Worm (Caenorhabditis elegans): ENCODE results near the gene F36H9.10.
A peak's percentile ranks its signal among the peaks of the same experiment; 100 is the strongest.

F36H9.10 gene

ce11 chrV:1821287-1821686, 23.3 kb downstream of the F36H9.10 start, which contains the start of the genes gly-7 and mrpl-39 (continued):
- no peak for TF ChIP-seq npax-4 (tag; optimal IDR thresholded peaks at IDR 0.05)
- no peak for TF ChIP-seq hlh-6 (tag; optimal IDR thresholded peaks at IDR 0.05)
- no peak for TF ChIP-seq Y22D7AL.16 (tag; optimal IDR thresholded peaks at IDR 0.05)
- TF ChIP-seq unc-55 (GFP tag; optimal IDR thresholded peaks at IDR 0.05) = no peak
- no peak for TF ChIP-seq ets-4 (tag; optimal IDR thresholded peaks at IDR 0.05)
- TF ChIP-seq eyg-1 (tag; optimal IDR thresholded peaks at IDR 0.05) = no peak
- TF ChIP-seq nhr-232 (tag; optimal IDR thresholded peaks at IDR 0.05) = no peak
- peak; percentile 47 for TF ChIP-seq ztf-16 (tag; optimal IDR thresholded peaks at IDR 0.05)
- TF ChIP-seq nfya-1 (tag; optimal IDR thresholded peaks at IDR 0.05) = peak; percentile 59
- peak; percentile 55 for TF ChIP-seq tbx-2 (tag; optimal IDR thresholded peaks at IDR 0.05)
- TF ChIP-seq ceh-45 (GFP tag; IDR thresholded peaks at IDR 0.05) = peak; percentile 37; the same call in 1 of the 2 replicates
- TF ChIP-seq zip-5 (tag; optimal IDR thresholded peaks at IDR 0.05) = peak; percentile 16
- TF ChIP-seq fkh-10 (GFP tag; optimal IDR thresholded peaks at IDR 0.05) = no peak
- TF ChIP-seq lim-6 (tag; optimal IDR thresholded peaks at IDR 0.05) = no peak
- TF ChIP-seq pat-9 (tag; optimal IDR thresholded peaks at IDR 0.05) = peak; percentile 48
- peak; percentile 27 for TF ChIP-seq unc-86 (tag; optimal IDR thresholded peaks at IDR 0.05)
- TF ChIP-seq ama-1 (optimal IDR thresholded peaks at IDR 0.05) = no peak
- TF ChIP-seq K09A11.1 (tag; optimal IDR thresholded peaks at IDR 0.05; ENCODE audit: insufficient read depth) = no peak
- peak; percentile 14 for TF ChIP-seq ceh-19 (GFP tag; optimal IDR thresholded peaks at IDR 0.05)
- peak; percentile 6 for TF ChIP-seq ahr-1 (tag; optimal IDR thresholded peaks at IDR 0.05)
- TF ChIP-seq F13H6.1 (tag; optimal IDR thresholded peaks at IDR 0.05) = no peak
- no peak for TF ChIP-seq pag-3 (tag; optimal IDR thresholded peaks at IDR 0.05; ENCODE audit: borderline replicate concordance)
- TF ChIP-seq sox-4 (tag; optimal IDR thresholded peaks at IDR 0.05) = peak; percentile 44
- TF ChIP-seq ceh-34 (tag; optimal IDR thresholded peaks at IDR 0.05) = peak; percentile 15
- peak; percentile 8 for TF ChIP-seq hlh-15 (tag; optimal IDR thresholded peaks at IDR 0.05)
- no peak for TF ChIP-seq ceh-22 (tag; optimal IDR thresholded peaks at IDR 0.05)
- TF ChIP-seq pha-2 (tag; optimal IDR thresholded peaks at IDR 0.05) = peak; percentile 33
- TF ChIP-seq ceh-6 (GFP tag; optimal IDR thresholded peaks at IDR 0.05) = no peak
- TF ChIP-seq gmeb-2 (tag; optimal IDR thresholded peaks at IDR 0.05) = peak; percentile 47

- TF ChIP-seq pha-2 (tag; optimal IDR thresholded peaks at IDR 0.05) = no peak
- no peak for TF ChIP-seq hlh-30 (tag; optimal IDR thresholded peaks at IDR 0.05; ENCODE audit: insufficient read depth)
- TF ChIP-seq che-1 (tag; optimal IDR thresholded peaks at IDR 0.05) = no peak
- TF ChIP-seq pax-1 (tag; optimal IDR thresholded peaks at IDR 0.05) = no peak
- no peak for TF ChIP-seq pqm-1 (tag; optimal IDR thresholded peaks at IDR 0.05)
- TF ChIP-seq ceh-24 (tag; optimal IDR thresholded peaks at IDR 0.05) = no peak
- no peak for TF ChIP-seq gmeb-2 (tag; optimal IDR thresholded peaks at IDR 0.05)
- no peak for TF ChIP-seq zip-5 (tag; optimal IDR thresholded peaks at IDR 0.05)
- TF ChIP-seq dmd-4 (tag; optimal IDR thresholded peaks at IDR 0.05; ENCODE audit: borderline replicate concordance) = no peak
- TF ChIP-seq Y22D7AL.16 (tag; optimal IDR thresholded peaks at IDR 0.05) = no peak
- no peak for TF ChIP-seq nhr-232 (tag; optimal IDR thresholded peaks at IDR 0.05)
- TF ChIP-seq hlh-8 (tag; optimal IDR thresholded peaks at IDR 0.05) = no peak
- TF ChIP-seq hlh-13 (GFP tag; optimal IDR thresholded peaks at IDR 0.05) = no peak
- no peak for TF ChIP-seq ceh-6 (GFP tag; optimal IDR thresholded peaks at IDR 0.05)
- no peak for TF ChIP-seq tbx-7 (tag; optimal IDR thresholded peaks at IDR 0.05)
- no peak for TF ChIP-seq fax-1 (tag; optimal IDR thresholded peaks at IDR 0.05)
- no peak for TF ChIP-seq fkh-6 (tag; optimal IDR thresholded peaks at IDR 0.05)
- no peak for TF ChIP-seq ama-1 (optimal IDR thresholded peaks at IDR 0.05)
- no peak for TF ChIP-seq pat-9 (tag; optimal IDR thresholded peaks at IDR 0.05)
Measured at ce11 chrV:1824528-1824927, 26.5 kb downstream of the F36H9.10 start.

ce11 chrV:1829973-1830372, 32.0 kb downstream of the F36H9.10 start, which contains the start of gene Y32G9B.1:
Gene Y32G9B.1, minus strand, starts transcription at chrV:1830073.
- TF ChIP-seq elt-2 (tag; optimal IDR thresholded peaks at IDR 0.05) = peak; percentile 29
- TF ChIP-seq pag-3 (tag; optimal IDR thresholded peaks at IDR 0.05; ENCODE audit: borderline replicate concordance) = no peak
- TF ChIP-seq ttx-3 (tag; optimal IDR thresholded peaks at IDR 0.05) = no peak
- no peak for TF ChIP-seq ceh-22 (tag; optimal IDR thresholded peaks at IDR 0.05)

All from whole organism, late embryonic.